Fruit fly (Drosophila melanogaster) whole organism, embryonic: Measurements from ENCODE around the gene CG32812.

ENCODE experiments used
- Atf3 ChIP-seq: fragments of 200-800 bp; sonication (Bioruptor generic); optimal IDR thresholded peaks from 3 replicates; lab custom pipeline; 2016; ENCODE audit warnings: missing biosample characterization, missing genetic modification characterization
- CG10654 ChIP-seq: fragments of 200-800 bp; sonication (Bioruptor generic); optimal IDR thresholded peaks from 2 replicates; lab custom pipeline; 2016; ENCODE audit warnings: missing biosample characterization, missing genetic modification characterization
- CG11247 ChIP-seq: fragments of 200-800 bp; sonication (Bioruptor generic); IDR thresholded peaks from 2 replicates; pipeline ENCODE4 v1.3.6; 2022; ENCODE audit warnings: missing biosample characterization, missing genetic modification characterization
- CG15479 ChIP-seq: fragments of 200-800 bp; sonication (Bioruptor generic); optimal IDR thresholded peaks from 3 replicates; lab custom pipeline; 2019; ENCODE audit warnings: missing biosample characterization, mild to moderate bottlenecking, missing genetic modification characterization, moderate library complexity
- CG1647 ChIP-seq: fragments of 200-800 bp; sonication (Bioruptor generic); optimal IDR thresholded peaks from 3 replicates; lab custom pipeline; 2016; ENCODE audit warnings: missing biosample characterization, missing genetic modification characterization
- CG18599 ChIP-seq: fragments of 200-800 bp; sonication (Bioruptor generic); optimal IDR thresholded peaks from 3 replicates; lab custom pipeline; 2017; ENCODE audit warnings: missing biosample characterization, missing genetic modification characterization, mild to moderate bottlenecking, moderate library complexity, missing genetic modification reagents
- CG30020 ChIP-seq: fragments of 200-800 bp; optimal IDR thresholded peaks from 2 replicates; lab custom pipeline; 2019; ENCODE audit warnings: missing biosample characterization, mild to moderate bottlenecking, missing genetic modification characterization, moderate library complexity
- CG3726 ChIP-seq: fragments of 200-800 bp; sonication (Bioruptor generic); IDR thresholded peaks from 3 replicates; pipeline ENCODE4, ENCODE4 v1.3.6; 2022; ENCODE audit warnings: missing biosample characterization, missing genetic modification characterization
- CG5953 ChIP-seq: fragments of 200-800 bp; sonication (Bioruptor generic); IDR thresholded peaks from 2 replicates; pipeline ENCODE4 v1.3.6; 2022; ENCODE audit warnings: missing biosample characterization, missing genetic modification characterization
- CG8924 ChIP-seq: fragments of 200-800 bp; optimal IDR thresholded peaks from 3 replicates; lab custom pipeline; 2019; ENCODE audit warnings: missing biosample characterization, mild to moderate bottlenecking, missing genetic modification characterization, moderate library complexity
- CG8944 ChIP-seq: fragments of 200-800 bp; sonication (Bioruptor generic); optimal IDR thresholded peaks from 3 replicates; lab custom pipeline; 2016; ENCODE audit warnings: missing biosample characterization, missing genetic modification characterization
- Camta ChIP-seq: fragments of 200-800 bp; sonication (Bioruptor generic); optimal IDR thresholded peaks from 2 replicates; lab custom pipeline; 2016; ENCODE audit warnings: missing biosample characterization, missing genetic modification characterization
- Dbx ChIP-seq: fragments of 200-800 bp; sonication (Bioruptor generic); IDR thresholded peaks from 3 replicates; pipeline ENCODE4 v1.3.6; 2022; ENCODE audit warnings: missing biosample characterization, missing genetic modification characterization
- Dip2 ChIP-seq: fragments of 200-800 bp; sonication (Bioruptor generic); IDR thresholded peaks from 2 replicates; pipeline ENCODE4 v1.3.6; 2022; ENCODE audit warnings: missing biosample characterization, missing genetic modification characterization
- ERR ChIP-seq: fragments of 200-800 bp; sonication (Bioruptor generic); optimal IDR thresholded peaks from 2 replicates; lab custom pipeline; 2016; ENCODE audit warnings: missing biosample characterization, missing genetic modification characterization
- Ets65A ChIP-seq: fragments of 200-800 bp; sonication (Bioruptor generic); peaks from one replicate; lab custom pipeline; 2016; ENCODE audit warnings: missing biosample characterization, missing genetic modification characterization
- Ets97D ChIP-seq: fragments of 200-800 bp; sonication (Bioruptor generic); optimal IDR thresholded peaks from 3 replicates; lab custom pipeline; 2016; ENCODE audit warnings: missing biosample characterization, missing genetic modification characterization
- Fer1 ChIP-seq: fragments of 200-800 bp; sonication (Bioruptor generic); optimal IDR thresholded peaks from 2 replicates; lab custom pipeline; 2017; ENCODE audit warnings: missing biosample characterization, mild to moderate bottlenecking, missing genetic modification characterization
- Fer3 ChIP-seq: fragments of 200-800 bp; sonication (Bioruptor generic); optimal IDR thresholded peaks from 2 replicates; lab custom pipeline; 2018; ENCODE audit warnings: missing biosample characterization, mild to moderate bottlenecking, missing genetic modification characterization, moderate library complexity
- H2.0 ChIP-seq: fragments of 200-800 bp; sonication (Bioruptor generic); IDR thresholded peaks from 2 replicates; pipeline ENCODE4 v1.3.6; 2022; ENCODE audit warnings: missing biosample characterization, missing genetic modification characterization
- HHEX ChIP-seq: fragments of 200-800 bp; sonication (Bioruptor generic); optimal IDR thresholded peaks from 3 replicates; lab custom pipeline; 2017; ENCODE audit warnings: missing biosample characterization, mild to moderate bottlenecking, missing genetic modification characterization, missing genetic modification reagents
- HLH3B ChIP-seq: fragments of 200-800 bp; sonication (Bioruptor generic); IDR thresholded peaks from 2 replicates; pipeline ENCODE4 v1.3.6; 2022; ENCODE audit warnings: missing biosample characterization, missing genetic modification characterization
- Hr39 ChIP-seq: fragments of >200 bp; optimal IDR thresholded peaks from 2 replicates; lab custom pipeline; 2017
- NC2β ChIP-seq: fragments of 200-800 bp; sonication (Bioruptor generic); optimal IDR thresholded peaks from 2 replicates; lab custom pipeline; 2016; ENCODE audit warnings: missing biosample characterization, missing genetic modification characterization
- NFAT ChIP-seq: fragments of 200-800 bp; sonication (Bioruptor generic); IDR thresholded peaks from 2 replicates; pipeline ENCODE4 v1.3.6; 2022; ENCODE audit warnings: missing biosample characterization, missing genetic modification characterization
- Neu2 ChIP-seq: fragments of 200-800 bp; sonication (Bioruptor generic); optimal IDR thresholded peaks from 3 replicates; lab custom pipeline; 2016; ENCODE audit warnings: missing biosample characterization, missing genetic modification characterization, borderline replicate concordance
- Pdp1 ChIP-seq, 2 experiments: fragments of 200-800 bp; sonication (Bioruptor generic); optimal IDR thresholded peaks; 3 replicates each; lab custom pipeline; 2016; ENCODE audit warnings: missing biosample characterization in 2 of 2, missing genetic modification characterization in 2 of 2, mild to moderate bottlenecking in 1 of 2, moderate library complexity in 1 of 2
- Ravus ChIP-seq: fragments of 200-800 bp; sonication (Bioruptor generic); IDR thresholded peaks from 2 replicates; pipeline ENCODE4 v1.3.6; 2022; ENCODE audit warnings: missing biosample characterization, missing genetic modification characterization
- Sox100B ChIP-seq: fragments of 200-800 bp; sonication (Bioruptor generic); optimal IDR thresholded peaks from 3 replicates; lab custom pipeline; 2018; ENCODE audit warnings: missing biosample characterization, mild to moderate bottlenecking, missing genetic modification characterization
- Sry-δ ChIP-seq: fragments of 200-800 bp; sonication (Bioruptor generic); optimal IDR thresholded peaks from 2 replicates; lab custom pipeline; 2016; ENCODE audit warnings: missing biosample characterization, missing genetic modification characterization
- Xrp1 ChIP-seq: fragments of 200-800 bp; sonication (Bioruptor generic); IDR thresholded peaks from 2 replicates; pipeline ENCODE4 v1.3.6; 2022; ENCODE audit warnings: missing biosample characterization, missing genetic modification characterization
- crol ChIP-seq: fragments of 200-800 bp; sonication (Bioruptor generic); IDR thresholded peaks from 2 replicates; pipeline ENCODE4 v1.3.6; 2022; ENCODE audit warnings: missing biosample characterization, missing genetic modification characterization
- crp ChIP-seq, 2 experiments: fragments of 200-800 bp; sonication (Bioruptor generic); optimal IDR thresholded peaks; 2 replicates in 1 of 2; 3 replicates in 1 of 2; lab custom pipeline; 2017; ENCODE audit warnings: missing biosample characterization in 2 of 2, missing genetic modification characterization in 2 of 2, mild to moderate bottlenecking in 1 of 2, moderate library complexity in 1 of 2
- ewg ChIP-seq: fragments of 200-800 bp; sonication (Bioruptor generic); optimal IDR thresholded peaks from 3 replicates; lab custom pipeline; 2017; ENCODE audit warnings: mild to moderate bottlenecking, missing biosample characterization, missing genetic modification reagents, missing genetic modification characterization
- fd102C ChIP-seq: fragments of 200-800 bp; sonication (Bioruptor generic); optimal IDR thresholded peaks from 2 replicates; lab custom pipeline; 2018; ENCODE audit warnings: missing biosample characterization, mild to moderate bottlenecking, missing genetic modification characterization, moderate library complexity
- fd64A ChIP-seq: fragments of 200-800 bp; sonication (Bioruptor generic); optimal IDR thresholded peaks from 3 replicates; lab custom pipeline; 2018; ENCODE audit warnings: missing biosample characterization, mild to moderate bottlenecking, missing genetic modification characterization
- ham ChIP-seq: fragments of 200-800 bp; sonication (Bioruptor generic); IDR thresholded peaks from 2 replicates; pipeline ENCODE4 v1.3.6; 2022; ENCODE audit warnings: missing biosample characterization, missing genetic modification characterization
- inv ChIP-seq: fragments of 200-800 bp; sonication (Bioruptor generic); IDR thresholded peaks from 2 replicates; pipeline ENCODE4 v1.3.6; 2022; ENCODE audit warnings: missing biosample characterization, missing genetic modification characterization; ENCODE audit not compliant: partially characterized antibody
- ken ChIP-seq: fragments of 200-800 bp; sonication (Bioruptor generic); IDR thresholded peaks from 3 replicates; pipeline ENCODE4 v1.3.6; 2022; ENCODE audit warnings: missing biosample characterization, missing genetic modification characterization
- pros ChIP-seq: fragments of 200-800 bp; sonication (Bioruptor generic); optimal IDR thresholded peaks from 3 replicates; lab custom pipeline; 2019; ENCODE audit warnings: missing biosample characterization, mild to moderate bottlenecking, missing genetic modification characterization, moderate library complexity
- schlank ChIP-seq: fragments of 200-800 bp; sonication (Bioruptor generic); optimal IDR thresholded peaks from 2 replicates; lab custom pipeline; 2018; ENCODE audit warnings: missing biosample characterization, mild to moderate bottlenecking, missing genetic modification characterization
- scrt ChIP-seq: fragments of 200-800 bp; sonication (Bioruptor generic); optimal IDR thresholded peaks from 2 replicates; lab custom pipeline; 2018; ENCODE audit warnings: missing biosample characterization, mild to moderate bottlenecking, missing genetic modification characterization, moderate library complexity
- seq ChIP-seq: fragments of 200-800 bp; sonication (Bioruptor generic); IDR thresholded peaks from 2 replicates; pipeline ENCODE4 v1.3.6; 2022; ENCODE audit warnings: missing biosample characterization, missing genetic modification characterization
- slou ChIP-seq: fragments of 200-800 bp; sonication (Bioruptor generic); optimal IDR thresholded peaks from 3 replicates; lab custom pipeline; 2016; ENCODE audit warnings: missing biosample characterization, missing genetic modification characterization
- tin ChIP-seq: fragments of 200-800 bp; sonication (Bioruptor generic); optimal IDR thresholded peaks from 3 replicates; lab custom pipeline; 2016; ENCODE audit warnings: missing biosample characterization, missing genetic modification characterization
- tup ChIP-seq: fragments of 200-800 bp; sonication (Bioruptor generic); optimal IDR thresholded peaks from 2 replicates; lab custom pipeline; 2016; ENCODE audit warnings: missing biosample characterization, mild to moderate bottlenecking, missing genetic modification characterization, moderate library complexity
- unpg ChIP-seq: fragments of 200-800 bp; sonication (Bioruptor generic); optimal IDR thresholded peaks from 3 replicates; lab custom pipeline; 2018; ENCODE audit warnings: missing biosample characterization, mild to moderate bottlenecking, missing genetic modification characterization, moderate library complexity
- usp ChIP-seq: fragments of >200 bp; optimal IDR thresholded peaks from 2 replicates; lab custom pipeline; 2017; ENCODE audit warnings: missing biosample characterization, missing genetic modification characterization
- vfl ChIP-seq: fragments of 200-800 bp; sonication (Bioruptor generic); optimal IDR thresholded peaks from 2 replicates; lab custom pipeline; 2016; ENCODE audit warnings: missing biosample characterization, missing genetic modification characterization
- z ChIP-seq: fragments of 200-800 bp; sonication (Bioruptor generic); IDR thresholded peaks from 3 replicates; pipeline ENCODE4 v1.3.6; 2022; ENCODE audit warnings: missing biosample characterization, missing genetic modification characterization

The CG32812 gene

DNA sequence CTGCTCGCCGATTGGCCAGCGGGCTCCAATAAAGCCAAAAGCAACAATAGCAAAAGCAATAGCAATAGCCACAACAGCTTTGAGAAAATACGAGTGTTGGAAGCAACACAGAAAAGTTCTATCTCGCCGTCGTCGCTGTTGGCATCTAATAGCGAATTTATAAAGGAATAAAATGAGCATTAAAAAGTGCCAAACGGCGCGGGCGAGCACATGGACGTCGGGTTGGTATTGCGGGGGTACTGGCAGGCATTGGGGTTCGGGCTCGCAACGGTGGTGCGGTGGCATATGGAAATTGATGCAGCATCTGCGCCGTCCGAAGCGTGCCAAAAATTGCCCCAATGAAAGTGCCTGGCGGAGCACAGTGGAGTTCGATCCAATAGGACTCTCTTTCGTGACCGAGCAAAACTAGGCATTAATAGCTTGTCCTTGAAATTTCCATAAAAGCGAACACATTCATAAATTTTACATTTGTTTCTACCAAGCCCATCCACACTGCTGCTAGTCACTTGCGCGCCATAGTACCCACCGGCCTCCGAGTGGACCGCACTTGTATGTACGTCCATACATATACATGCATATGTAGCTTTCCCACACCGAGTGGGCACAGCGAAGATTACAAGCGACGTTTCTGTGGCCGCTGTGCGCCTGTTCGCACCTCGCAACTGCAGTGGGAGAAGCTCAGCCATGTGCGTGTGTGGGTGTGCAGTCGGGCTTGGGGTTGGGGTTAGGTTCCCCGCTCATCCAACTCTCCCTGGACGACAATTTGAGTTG is 10.1 kb upstream of the CG32812 start (continued):
- peak; percentile 82 for TF ChIP-seq Ravus (GFP tag; lab: Robert Waterston, UW)
- peak; percentile 82 for TF ChIP-seq tup (GFP tag; lab: Kevin White, UChicago)
- TF ChIP-seq CG30020 (tag; lab: Kevin White, UChicago) = no peak
- TF ChIP-seq Fer1 (GFP tag; lab: Kevin White, UChicago) = peak; percentile 95
- TF ChIP-seq ken = peak; percentile 90
- TF ChIP-seq H2.0 (GFP tag; lab: Robert Waterston, UW) = peak; percentile 94
- TF ChIP-seq Atf3 (GFP tag; lab: Kevin White, UChicago) = peak; percentile 95
- TF ChIP-seq schlank (tag; lab: Kevin White, UChicago) = peak; percentile 91
- TF ChIP-seq CG15479 = no peak
- peak; percentile 89 for TF ChIP-seq Fer3
- TF ChIP-seq fd102C (GFP tag; lab: Kevin White, UChicago) = no peak
- peak; percentile 87 for TF ChIP-seq Sox100B (GFP tag; lab: Kevin White, UChicago)
- no peak for TF ChIP-seq Neu2 (GFP tag; lab: Kevin White, UChicago)
- TF ChIP-seq unpg = peak; percentile 92
- TF ChIP-seq scrt = peak; percentile 79
- TF ChIP-seq Pdp1 (GFP tag; optimal IDR thresholded peaks at IDR 0.05; lab: Kevin White, UChicago) = peak; percentile 69 to 86
- peak; percentile 54 for TF ChIP-seq fd64A (GFP tag; lab: Kevin White, UChicago)
- TF ChIP-seq Camta (GFP tag; lab: Kevin White, UChicago) = peak; percentile 79
- no peak for TF ChIP-seq usp (GFP tag; lab: Kevin White, UChicago)
- TF ChIP-seq Dbx (GFP tag; lab: Robert Waterston, UW) = peak; percentile 92
- TF ChIP-seq ERR (GFP tag; lab: Kevin White, UChicago) = peak; percentile 91
- TF ChIP-seq NFAT = peak; percentile 85
- TF ChIP-seq ewg (GFP tag; lab: Kevin White, UChicago) = peak; percentile 85
- peak; percentile 75 for TF ChIP-seq ham (GFP tag; lab: Robert Waterston, UW)
- TF ChIP-seq slou (GFP tag; lab: Kevin White, UChicago) = peak; percentile 74
- peak; percentile 88 for TF ChIP-seq CG1647 (GFP tag; lab: Kevin White, UChicago)
- peak; percentile 89 for TF ChIP-seq CG8944 (GFP tag; lab: Kevin White, UChicago)
- TF ChIP-seq Ets97D = peak; percentile 56
- TF ChIP-seq HHEX = peak; percentile 95
- TF ChIP-seq crol (GFP tag; lab: Robert Waterston, UW) = peak; percentile 44; the same call in 1 of the 2 replicates
- TF ChIP-seq CG3726 (GFP tag; lab: Robert Waterston, UW) = peak; percentile 89
- peak in 1 of 2 experiments; percentile 49 for TF ChIP-seq crp (GFP tag; optimal IDR thresholded peaks at IDR 0.05; lab: Kevin White, UChicago)
- TF ChIP-seq vfl = peak; percentile 70
- TF ChIP-seq inv (GFP tag; lab: Robert Waterston, UW) = no peak
- TF ChIP-seq CG11247 (GFP tag; lab: Robert Waterston, UW) = peak; percentile 89
- TF ChIP-seq Dip2 = peak; percentile 36; the same call in 1 of the 2 replicates
- TF ChIP-seq Ets65A (GFP tag; lab: Kevin White, UChicago) = peak; percentile 98
- peak; percentile 79 for TF ChIP-seq NC2β (GFP tag; lab: Kevin White, UChicago)
- TF ChIP-seq seq = peak; percentile 95
- peak; percentile 67; the same call in 2 of the 3 replicates for TF ChIP-seq z (GFP tag; lab: Robert Waterston, UW)
- TF ChIP-seq pros (GFP tag; lab: Kevin White, UChicago) = no peak
- TF ChIP-seq Hr39 (lab: Kevin White, UChicago) = no peak
- TF ChIP-seq CG5953 (GFP tag; lab: Robert Waterston, UW) = peak; percentile 85
- peak; percentile 89 for TF ChIP-seq HLH3B
- TF ChIP-seq tin (GFP tag; lab: Kevin White, UChicago) = peak; percentile 83
- TF ChIP-seq Sry-δ (GFP tag; lab: Kevin White, UChicago) = peak; percentile 54
- peak; percentile 89 for TF ChIP-seq CG8924 (tag; lab: Kevin White, UChicago)
- peak; percentile 88 for TF ChIP-seq CG10654 (GFP tag; lab: Kevin White, UChicago)
- peak; percentile 97 for TF ChIP-seq CG18599 (GFP tag; lab: Kevin White, UChicago)
- peak; percentile 90 for TF ChIP-seq Xrp1 (GFP tag; lab: Robert Waterston, UW)
